Fruit fly (Drosophila melanogaster) S2 (cell line): ENCODE results near the gene CG32679.

ENCODE experiments used
- CG8478 ChIP-seq: fragments of >200 bp; optimal IDR thresholded peaks from 2 replicates; lab custom pipeline; 2018
- CTCF ChIP-seq, 2 experiments: fragments of >200 bp; optimal IDR thresholded peaks; 2 replicates each; lab custom pipeline; 2018

Gene CG32679

DNA sequence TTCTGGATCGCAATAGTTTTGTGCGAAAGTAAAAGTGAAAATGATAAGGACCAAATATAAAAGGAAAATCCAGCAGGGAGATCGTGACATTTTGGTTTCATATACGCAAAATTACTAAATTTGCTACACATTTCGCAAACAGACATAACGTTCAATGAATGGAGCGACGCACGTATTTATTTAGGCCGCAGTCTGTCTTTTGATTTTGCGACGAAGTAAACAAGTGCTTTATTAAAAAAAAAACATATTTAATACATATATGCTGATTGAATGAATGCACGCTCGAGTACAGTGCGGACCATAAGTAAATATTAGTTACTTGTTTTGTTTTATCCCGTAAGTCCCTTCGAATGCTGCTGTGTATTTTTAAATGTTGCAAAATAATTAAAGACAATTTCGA is at the start of gene CG32679:
Gene CG32679 (minus strand): TSS at position 101 of the 400 bp plus-strand sequence.
- TF ChIP-seq CTCF (optimal IDR thresholded peaks at IDR 0.05; lab: Kevin White, UChicago) (no peak), CG8478 (no peak)

DNA sequence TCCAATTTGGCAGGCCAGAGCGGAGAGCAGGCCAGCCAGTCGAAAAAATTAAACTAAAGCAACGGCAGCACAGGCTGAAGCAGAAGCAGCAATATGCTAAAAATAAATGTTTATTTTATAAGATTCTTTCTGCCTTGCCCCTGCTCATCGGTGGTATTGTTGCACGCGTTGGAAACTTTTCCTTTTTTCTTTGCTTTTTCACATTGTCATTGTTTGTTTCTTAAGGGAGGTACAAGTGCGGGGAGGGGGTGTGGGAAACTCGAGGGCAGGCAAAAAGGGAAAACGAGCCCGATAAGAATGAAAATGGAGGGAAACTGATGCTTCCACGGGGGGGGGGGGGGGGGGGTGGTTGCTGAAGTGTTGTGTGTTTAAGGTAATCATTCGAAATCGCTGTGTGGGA is 31.7 kb upstream of the CG32679 start:
- no peak for TF ChIP-seq CG8478
- no peak for TF ChIP-seq CTCF (optimal IDR thresholded peaks at IDR 0.05; lab: Kevin White, UChicago)

DNA sequence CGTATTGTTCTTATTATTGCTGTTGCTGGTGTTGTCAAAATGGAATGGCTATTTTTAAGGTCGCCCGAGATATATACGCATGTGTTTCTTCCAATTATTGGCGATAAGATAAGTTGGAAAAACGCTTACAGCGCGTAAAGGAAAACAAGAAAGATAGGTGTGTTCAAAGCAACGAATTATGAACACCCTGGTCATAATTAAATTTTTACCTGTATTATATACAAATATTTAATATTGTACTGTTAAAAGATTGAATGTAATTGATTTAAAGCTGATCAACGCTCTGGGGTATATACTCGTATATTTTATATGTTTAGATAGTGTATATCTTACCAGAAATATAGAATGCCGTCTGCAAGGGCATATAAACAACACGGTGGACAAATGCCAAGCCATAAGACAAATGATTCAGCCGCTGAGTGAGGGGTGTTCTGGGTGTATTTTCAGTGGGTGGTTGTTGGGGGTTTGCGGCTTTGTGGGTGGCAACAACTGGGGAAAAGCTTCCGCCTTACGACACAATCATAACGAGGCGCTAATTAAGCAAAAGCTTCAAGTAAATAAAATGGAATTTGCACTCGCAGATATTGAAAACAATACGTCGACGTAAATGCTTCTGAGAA is 30.4 kb upstream of the CG32679 start:
- TF ChIP-seq CG8478 (no peak), CTCF (optimal IDR thresholded peaks at IDR 0.05; lab: Kevin White, UChicago) (no peak)

DNA sequence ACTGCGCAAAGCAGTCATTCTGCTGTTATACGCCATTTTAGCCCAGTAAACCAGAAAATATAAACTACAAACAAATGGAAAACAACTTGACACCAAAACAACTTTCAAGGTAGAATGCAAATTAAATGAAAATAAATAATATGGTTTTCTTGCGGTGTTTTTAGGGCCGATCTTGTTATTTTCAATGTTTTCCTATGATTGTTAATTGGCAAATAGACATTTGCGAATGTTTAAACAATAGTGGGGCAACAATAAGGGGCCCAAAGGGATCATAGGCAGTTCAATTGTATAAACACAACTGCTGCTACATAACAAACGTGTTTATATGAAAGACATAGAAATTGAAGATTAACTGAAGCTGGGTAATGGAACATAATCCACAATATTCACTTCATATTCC is 29.6 kb upstream of the CG32679 start:
- TF ChIP-seq CTCF (optimal IDR thresholded peaks at IDR 0.05; lab: Kevin White, UChicago) (no peak), CG8478 (no peak)

DNA sequence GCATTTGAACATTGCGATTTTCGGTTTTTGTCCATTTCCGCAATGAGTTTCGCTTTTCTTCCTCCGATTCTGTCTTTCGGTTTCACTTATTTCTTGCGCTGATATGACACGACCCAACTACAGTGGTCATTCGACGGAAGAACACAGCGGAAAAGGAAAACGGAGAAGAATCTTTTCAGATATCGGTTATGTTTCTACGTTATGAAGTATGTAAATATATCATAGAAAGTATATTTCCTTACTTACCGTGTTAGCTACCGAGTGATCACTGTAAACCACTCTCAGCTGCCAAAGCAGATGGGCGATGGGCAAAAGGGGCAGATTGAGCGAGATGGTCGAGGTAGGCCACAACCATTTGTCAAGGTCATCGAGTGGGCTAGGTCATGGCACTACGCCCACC is 20.4 kb upstream of the CG32679 start:
- TF ChIP-seq CTCF (optimal IDR thresholded peaks at IDR 0.05; lab: Kevin White, UChicago): no peak
- TF ChIP-seq CG8478: no peak

DNA sequence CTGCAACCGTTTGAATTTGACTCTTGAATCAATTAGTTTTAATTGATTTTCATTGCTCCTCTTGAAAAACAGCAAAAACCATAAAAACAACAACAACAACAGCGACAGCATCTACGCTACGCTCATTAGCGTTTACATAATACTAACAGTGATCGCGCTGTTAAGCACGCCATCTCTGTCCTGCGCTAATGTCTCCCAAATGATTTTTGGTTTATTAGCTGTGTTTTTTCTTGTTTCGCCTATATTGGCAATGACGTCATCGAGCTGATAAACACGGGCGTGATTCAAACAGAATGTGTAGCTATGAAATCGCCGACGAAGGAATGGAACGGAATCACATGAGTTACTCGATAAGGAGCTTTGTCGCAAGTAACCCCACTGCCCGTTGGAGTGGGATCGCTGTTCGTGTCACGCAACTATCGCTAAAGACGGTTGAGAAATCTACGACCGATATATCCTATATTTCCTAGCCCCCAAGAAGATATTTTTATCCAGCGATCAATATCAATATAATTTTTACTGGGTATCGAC is 19.6 kb upstream of the CG32679 start:
- TF ChIP-seq CTCF (optimal IDR thresholded peaks at IDR 0.05; lab: Kevin White, UChicago) (no peak), CG8478 (no peak)

DNA sequence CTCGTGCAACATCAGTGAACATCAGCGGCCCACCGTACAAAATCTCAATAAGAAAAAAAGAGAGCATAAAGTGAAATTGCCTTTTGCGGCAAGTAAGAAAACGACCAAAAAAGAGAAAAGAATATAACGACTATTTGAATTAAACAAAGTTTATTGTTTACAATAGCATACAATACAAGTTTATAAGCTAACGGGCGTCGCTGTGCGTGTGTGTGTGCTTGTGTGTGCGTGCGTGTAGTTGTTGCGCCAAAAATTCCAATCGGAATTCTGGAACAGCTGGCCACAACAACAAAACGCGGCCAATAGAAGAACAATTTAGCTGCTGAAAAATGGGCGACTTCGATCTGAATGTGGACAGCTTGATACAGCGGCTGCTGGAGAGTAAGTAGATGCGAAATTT is 18.9 kb upstream of the CG32679 start:
- TF ChIP-seq CTCF (optimal IDR thresholded peaks at IDR 0.05; lab: Kevin White, UChicago) (no peak), CG8478 (no peak)

DNA sequence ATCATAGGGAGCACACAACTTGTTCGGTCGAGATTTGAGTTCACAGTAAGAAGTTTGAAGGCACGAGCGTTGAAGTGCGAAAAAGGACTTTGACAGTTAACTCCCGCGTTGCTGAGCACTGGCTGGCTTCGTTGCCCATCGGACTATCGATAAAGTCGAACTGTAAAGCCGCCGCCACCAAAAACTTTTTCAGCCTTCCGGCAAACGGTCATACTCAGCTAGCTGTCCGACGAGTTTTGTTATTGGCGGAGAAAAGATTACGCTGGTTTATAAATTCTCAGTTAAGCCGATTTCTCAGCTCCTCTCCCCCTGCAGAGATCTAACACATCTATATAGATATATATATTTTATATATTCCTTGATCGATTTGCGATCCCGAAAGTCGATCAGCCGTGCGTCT is 18.5 kb upstream of the CG32679 start, which contains the start of the genes Psf3 and flw:
Gene Psf3 (minus strand): TSS at position 105 of the 400 bp plus-strand sequence.
Gene flw (plus strand): TSS at position 204 of the 400 bp plus-strand sequence.
- TF ChIP-seq CTCF (optimal IDR thresholded peaks at IDR 0.05; lab: Kevin White, UChicago) (no peak), CG8478 (no peak)

DNA sequence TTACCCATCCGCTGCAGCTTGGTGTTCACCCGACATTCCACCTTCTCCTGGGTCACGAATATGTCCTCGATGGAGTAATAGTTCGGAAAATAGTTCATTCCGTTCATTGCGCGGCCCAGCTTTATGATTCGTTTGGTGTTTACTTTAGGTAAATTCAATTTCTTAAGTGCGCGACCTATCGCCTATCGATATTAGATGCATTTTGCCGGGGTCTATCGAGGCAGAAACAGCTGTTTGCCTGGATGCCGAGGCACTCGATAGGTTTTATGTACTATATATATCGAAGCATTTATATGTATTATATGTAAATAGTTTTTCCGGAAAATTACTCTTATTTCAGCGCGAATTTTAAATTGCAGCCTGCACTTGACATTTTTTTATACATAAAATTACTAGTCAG is 17.7 kb upstream of the CG32679 start:
- TF ChIP-seq CG8478 (no peak), CTCF (optimal IDR thresholded peaks at IDR 0.05; lab: Kevin White, UChicago) (no peak)

DNA sequence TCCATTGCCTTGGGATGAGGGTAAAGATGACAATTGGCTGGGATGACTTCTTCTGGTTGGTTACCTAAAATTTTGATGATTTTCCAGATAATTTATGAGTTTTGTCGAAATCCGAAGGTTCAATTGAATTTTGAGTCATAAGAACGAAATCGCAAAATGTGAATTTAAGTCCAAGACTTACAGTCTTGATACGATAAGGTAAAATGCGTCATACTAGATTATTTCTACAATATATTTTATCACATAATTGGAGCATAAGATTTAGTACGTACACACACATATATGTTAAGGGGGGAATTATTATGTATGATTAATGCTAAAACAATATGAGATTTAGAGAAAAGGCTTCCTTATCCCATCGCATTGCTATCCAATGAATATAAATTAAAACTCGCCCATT is 14.0 kb upstream of the CG32679 start, which contains the start of gene CG32681:
Gene CG32681 (minus strand): TSS at position 101 of the 400 bp plus-strand sequence.
- TF ChIP-seq CTCF (optimal IDR thresholded peaks at IDR 0.05; lab: Kevin White, UChicago): no peak
- TF ChIP-seq CG8478: no peak

DNA sequence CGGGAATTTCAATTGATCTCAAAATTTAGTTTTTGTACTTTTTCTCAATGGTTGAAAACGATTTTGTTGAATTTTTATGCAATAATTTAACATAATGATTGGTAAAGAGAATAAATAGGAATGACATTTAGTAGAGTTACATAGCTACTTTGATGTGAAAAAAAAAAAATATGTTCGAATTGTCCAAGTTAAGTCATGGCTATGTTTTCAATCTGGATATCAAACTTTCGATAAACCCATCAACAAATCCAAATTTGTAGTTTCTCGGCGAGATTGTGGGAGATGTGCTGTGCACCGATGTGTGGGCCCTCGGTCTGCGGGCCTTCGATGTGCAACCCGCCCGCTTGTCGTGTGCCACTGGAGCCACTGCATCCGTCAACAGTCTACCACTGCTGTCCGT is 7.9 kb upstream of the CG32679 start, which contains the start of the genes CG32686 and CG2898:
Gene CG32686 (minus strand): TSS at position 101 of the 400 bp plus-strand sequence.
Gene CG2898 (plus strand): TSS at position 159 of the 400 bp plus-strand sequence.
- TF ChIP-seq CTCF (optimal IDR thresholded peaks at IDR 0.05; lab: Kevin White, UChicago): no peak
- TF ChIP-seq CG8478: no peak

DNA sequence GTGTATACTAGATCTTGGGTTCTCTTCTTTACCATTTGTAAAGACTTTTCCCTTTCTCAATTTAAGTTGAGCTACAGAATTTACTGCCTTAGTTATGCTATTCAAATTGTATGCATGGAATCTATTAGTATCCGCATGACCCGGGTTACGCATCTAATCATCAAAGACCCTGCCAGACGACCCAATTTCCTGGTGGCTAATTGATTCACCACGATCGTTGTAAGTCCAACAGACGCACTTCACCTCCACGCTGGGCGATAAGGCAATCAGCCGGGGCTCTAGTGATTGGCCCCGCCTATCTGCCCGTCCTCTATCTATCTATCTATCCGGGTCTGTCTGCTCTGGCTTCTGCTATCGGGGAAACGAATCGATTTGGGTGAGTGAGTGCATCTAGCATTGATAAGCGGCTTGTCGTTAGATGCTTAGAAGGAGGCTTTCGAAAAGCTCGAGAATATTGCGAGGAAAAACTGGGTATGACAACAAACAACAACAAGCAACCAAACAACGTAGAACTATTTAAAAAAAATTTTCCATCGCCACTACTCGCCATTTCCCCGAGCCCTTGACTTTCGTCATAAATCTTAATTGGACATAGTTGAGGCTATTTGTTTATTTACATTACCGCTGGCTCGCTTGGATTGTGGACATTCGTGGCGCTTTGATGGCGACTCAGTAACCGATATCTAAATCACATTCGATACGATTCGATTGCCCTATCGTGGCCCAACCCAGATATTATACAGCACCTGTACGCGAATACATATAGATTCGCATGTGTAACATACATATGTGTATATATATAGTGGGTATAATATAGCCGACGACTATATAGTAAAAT is 3.1 kb upstream of the CG32679 start:
- no peak for TF ChIP-seq CG8478

DNA sequence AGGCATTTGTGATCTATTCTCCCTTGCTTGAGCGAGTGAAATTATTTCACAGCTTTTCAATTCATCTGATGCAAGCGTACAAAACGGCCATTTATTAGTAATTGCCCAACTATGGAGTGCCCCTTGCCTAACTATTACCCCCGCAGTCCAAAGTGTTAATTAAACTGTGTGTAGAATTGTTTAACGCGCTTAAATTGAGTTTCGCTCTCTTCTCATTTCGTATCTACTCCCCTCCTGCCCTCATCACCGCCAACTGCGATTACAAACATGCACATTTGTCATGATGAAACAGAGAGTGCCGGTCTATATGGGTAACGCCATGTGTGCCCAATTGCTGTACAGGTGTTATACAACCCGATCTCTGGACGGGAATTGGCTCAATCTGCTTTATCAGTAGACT is 2.5 kb upstream of the CG32679 start:
- TF ChIP-seq CG8478 (no peak), CTCF (optimal IDR thresholded peaks at IDR 0.05; lab: Kevin White, UChicago) (no peak)

DNA sequence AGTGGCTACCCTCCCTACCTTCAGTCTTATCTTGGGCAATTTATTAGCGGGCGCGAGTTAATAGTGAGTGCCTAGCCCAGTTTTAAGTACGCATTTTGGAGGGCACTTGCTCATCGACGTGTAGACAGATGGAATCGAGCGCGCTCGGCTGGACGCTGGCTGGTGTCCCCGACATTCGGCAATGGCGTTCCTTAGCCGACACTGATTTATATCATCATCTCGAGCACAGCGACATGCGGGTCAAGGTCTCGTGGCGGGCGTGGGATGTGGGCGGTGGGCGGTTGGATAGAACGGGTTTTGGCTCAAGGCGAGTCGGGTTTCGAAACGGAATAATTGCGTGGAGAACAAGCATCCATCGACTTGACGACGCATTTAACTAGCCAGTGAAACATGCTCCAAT is 2.0 kb upstream of the CG32679 start:
- TF ChIP-seq CG8478 (no peak), CTCF (optimal IDR thresholded peaks at IDR 0.05; lab: Kevin White, UChicago) (no peak)

DNA sequence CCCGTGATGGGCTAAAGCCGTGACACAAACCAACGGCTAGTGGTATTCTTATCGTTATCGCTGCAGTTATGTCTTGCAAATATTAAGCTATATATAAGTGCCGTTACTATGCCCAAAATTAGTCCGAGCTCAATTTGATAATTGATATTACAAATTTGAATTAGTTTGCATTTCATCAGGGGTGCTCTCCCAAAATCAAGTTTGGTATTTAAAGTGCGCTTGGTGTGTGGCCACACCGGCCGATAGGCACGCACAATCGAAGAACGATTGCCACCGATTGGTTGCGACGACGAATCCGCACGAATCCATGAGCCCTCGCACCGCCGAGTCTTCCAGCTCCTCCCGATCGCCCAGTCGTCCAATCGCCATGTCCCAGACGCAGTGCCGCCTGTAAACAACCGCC is 530 bp upstream of the CG32679 start, which contains the start of gene CG17841:
Gene CG17841 (plus strand): TSS at position 252 of the 403 bp plus-strand sequence.
- TF ChIP-seq CG8478 (no peak), CTCF (optimal IDR thresholded peaks at IDR 0.05; lab: Kevin White, UChicago) (peak in 1 of 2 experiments; percentile 12)
